Worm (Caenorhabditis elegans) whole organism, L4 larva: ENCODE measurements around the gene eri-12.

Experiments used
- D1046.2 ChIP-seq: fragments of 200-800 bp; sonication (Bioruptor generic); IDR thresholded peaks from 2 replicates; pipeline ENCODE4 v1.3.6; 2022; ENCODE audit warnings: missing genetic modification characterization, missing compliant biosample characterization
- F26F4.8 ChIP-seq: fragments of 200-800 bp; sonication (Bioruptor generic); conservative IDR thresholded peaks from 2 replicates; pipeline ENCODE4 v1.3.6; 2022; ENCODE audit warnings: missing genetic modification characterization, missing compliant biosample characterization
- T20F7.1 ChIP-seq: fragments of 200-800 bp; sonication (Bioruptor generic); optimal IDR thresholded peaks from 2 replicates; lab custom pipeline; 2018; ENCODE audit warnings: mild to moderate bottlenecking, missing genetic modification characterization, missing compliant biosample characterization
- Y105C5A.15 ChIP-seq: fragments of 200-800 bp; sonication (Bioruptor generic); IDR thresholded peaks from 2 replicates; pipeline ENCODE4 v1.3.6; 2022; ENCODE audit warnings: missing genetic modification characterization, missing compliant biosample characterization
- aha-1 ChIP-seq: fragments of 150-350 bp; peaks from one replicate; lab custom pipeline; 2014; ENCODE audit warnings: missing biosample characterization, missing genetic modification characterization
- aly-2 ChIP-seq: sonication (generic microtip); optimal IDR thresholded peaks from 2 replicates; lab custom pipeline; 2018; ENCODE audit warnings: missing biosample characterization, missing genetic modification characterization
- attf-4 ChIP-seq: sonication (generic microtip); optimal IDR thresholded peaks from 3 replicates; lab custom pipeline; 2017; ENCODE audit warnings: missing biosample characterization, missing genetic modification characterization
- ceh-82 ChIP-seq: sonication (generic microtip); optimal IDR thresholded peaks from 2 replicates; lab custom pipeline; 2017; ENCODE audit warnings: missing biosample characterization, missing genetic modification characterization
- cey-2 ChIP-seq: sonication (generic microtip); optimal IDR thresholded peaks from 3 replicates; lab custom pipeline; 2017; ENCODE audit warnings: missing genetic modification characterization, mild to moderate bottlenecking, missing compliant biosample characterization, antibody characterized with exemption, borderline replicate concordance; ENCODE audit not compliant: insufficient read depth
- ctbp-1 ChIP-seq: fragments of 200-800 bp; sonication (Bioruptor generic); IDR thresholded peaks from 2 replicates; pipeline ENCODE4 v1.3.6; 2022; ENCODE audit warnings: missing genetic modification reagents, missing genetic modification characterization, missing compliant biosample characterization
- daf-16 ChIP-seq, 3 experiments: sonication (generic microtip); optimal IDR thresholded peaks; 2 replicates each; lab custom pipeline; 2016 to 2017; ENCODE audit warnings: missing genetic modification characterization in 3 of 3, missing genetic modification reagents in 3 of 3, mild to moderate bottlenecking in 2 of 3, missing compliant biosample characterization in 2 of 3, missing biosample characterization in 1 of 3, moderate library complexity in 1 of 3
- daf-19 ChIP-seq: fragments of 200-800 bp; sonication (Bioruptor generic); conservative IDR thresholded peaks from 2 replicates; pipeline ENCODE4 v1.3.6; 2022; ENCODE audit warnings: missing genetic modification characterization, missing compliant biosample characterization
- duxl-1 ChIP-seq: sonication (generic microtip); optimal IDR thresholded peaks from 2 replicates; lab custom pipeline; 2016; ENCODE audit warnings: mild to moderate bottlenecking, missing genetic modification characterization, moderate library complexity, missing compliant biosample characterization; ENCODE audit not compliant: poor library complexity
- dve-1 ChIP-seq: sonication (generic microtip); optimal IDR thresholded peaks from 2 replicates; lab custom pipeline; 2017; ENCODE audit warnings: antibody characterized with exemption, mild to moderate bottlenecking, missing genetic modification characterization, missing compliant biosample characterization; ENCODE audit not compliant: insufficient read depth
- egl-43 ChIP-seq: fragments of 200-800 bp; sonication (Bioruptor generic); IDR thresholded peaks from 2 replicates; pipeline ENCODE4 v1.3.6; 2022; ENCODE audit warnings: missing genetic modification reagents, missing genetic modification characterization, missing compliant biosample characterization
- fkh-10 ChIP-seq: fragments of 150-350 bp; optimal IDR thresholded peaks from 2 replicates; lab custom pipeline; 2014; ENCODE audit warnings: missing biosample characterization, missing genetic modification reagents, missing genetic modification characterization
- fos-1 ChIP-seq: fragments of 150-350 bp; optimal IDR thresholded peaks from 2 replicates; lab custom pipeline; 2014; ENCODE audit warnings: missing biosample characterization, missing genetic modification characterization
- gei-8 ChIP-seq: fragments of 200-800 bp; sonication (Bioruptor generic); optimal IDR thresholded peaks from 2 replicates; lab custom pipeline; 2018; ENCODE audit warnings: mild to moderate bottlenecking, missing genetic modification characterization, missing compliant biosample characterization
- hlh-11 ChIP-seq: fragments of 200-800 bp; sonication (Bioruptor generic); optimal IDR thresholded peaks from 2 replicates; lab custom pipeline; 2018; ENCODE audit warnings: mild to moderate bottlenecking, missing genetic modification characterization, missing compliant biosample characterization
- hlh-30 ChIP-seq: sonication (generic microtip); optimal IDR thresholded peaks from 2 replicates; lab custom pipeline; 2017; ENCODE audit warnings: antibody characterized with exemption, mild to moderate bottlenecking, missing genetic modification characterization, missing compliant biosample characterization; ENCODE audit not compliant: insufficient read depth
- jun-1 ChIP-seq: fragments of 150-350 bp; optimal IDR thresholded peaks from 2 replicates; lab custom pipeline; 2014; ENCODE audit warnings: missing biosample characterization, missing genetic modification reagents, missing genetic modification characterization
- lin-13 ChIP-seq: fragments of 150-350 bp; optimal IDR thresholded peaks from 2 replicates; lab custom pipeline; 2014; ENCODE audit warnings: missing biosample characterization, missing genetic modification reagents, missing genetic modification characterization
- lin-15B ChIP-seq: fragments of 150-350 bp; sonication (generic microtip); optimal IDR thresholded peaks from 3 replicates; lab custom pipeline; 2014; ENCODE audit warnings: missing biosample characterization, missing genetic modification characterization
- lin-39 ChIP-seq: fragments of 150-350 bp; optimal IDR thresholded peaks from 2 replicates; lab custom pipeline; 2014; ENCODE audit warnings: missing biosample characterization, missing genetic modification reagents, missing genetic modification characterization
- lsy-2 ChIP-seq, 2 experiments: fragments of 150-350 bp in 1 of 2; sonication (generic microtip) in 1 of 2; optimal IDR thresholded peaks; 2 replicates each; lab custom pipeline; 2014 to 2017; ENCODE audit warnings: missing biosample characterization in 2 of 2, missing genetic modification characterization in 2 of 2
- mdl-1 ChIP-seq, 2 experiments: fragments of 150-350 bp in 1 of 2; sonication (generic microtip) in 1 of 2; optimal IDR thresholded peaks; 2 replicates each; lab custom pipeline; 2014 to 2017; ENCODE audit warnings: missing biosample characterization in 2 of 2, missing genetic modification characterization in 2 of 2
- mdt-29 ChIP-seq: fragments of 200-800 bp; sonication (Bioruptor generic); IDR thresholded peaks from 2 replicates; pipeline ENCODE4 v1.3.6; 2022; ENCODE audit warnings: missing genetic modification reagents, missing genetic modification characterization, missing compliant biosample characterization
- mep-1 ChIP-seq: fragments of 150-350 bp; sonication (generic microtip); optimal IDR thresholded peaks from 3 replicates; lab custom pipeline; 2014; ENCODE audit warnings: missing biosample characterization, missing genetic modification characterization
- mes-2 ChIP-seq: sonication (generic microtip); optimal IDR thresholded peaks from 2 replicates; lab custom pipeline; 2016; ENCODE audit warnings: missing genotype, mild to moderate bottlenecking, missing genetic modification characterization, missing compliant biosample characterization; ENCODE audit not compliant: poor library complexity, severe bottlenecking
- mxl-3 ChIP-seq: fragments of 200-800 bp; sonication (Bioruptor generic); optimal IDR thresholded peaks from 2 replicates; lab custom pipeline; 2018; ENCODE audit warnings: mild to moderate bottlenecking, missing genetic modification characterization, missing compliant biosample characterization
- nhr-10 ChIP-seq: fragments of 150-350 bp; optimal IDR thresholded peaks from 2 replicates; lab custom pipeline; 2014; ENCODE audit warnings: missing biosample characterization, missing genetic modification characterization
- nhr-11 ChIP-seq: fragments of 150-350 bp; optimal IDR thresholded peaks from 2 replicates; lab custom pipeline; 2014; ENCODE audit warnings: missing biosample characterization, missing genetic modification characterization
- nhr-111 ChIP-seq: fragments of 200-800 bp; sonication (Bioruptor generic); optimal IDR thresholded peaks from 2 replicates; lab custom pipeline; 2018; ENCODE audit warnings: mild to moderate bottlenecking, missing genetic modification characterization, missing compliant biosample characterization
- nhr-237 ChIP-seq: sonication (generic microtip); optimal IDR thresholded peaks from 2 replicates; lab custom pipeline; 2017; ENCODE audit warnings: missing biosample characterization, missing genetic modification characterization
- nhr-48 ChIP-seq: sonication (generic microtip); optimal IDR thresholded peaks from 2 replicates; lab custom pipeline; 2016; ENCODE audit warnings: mild to moderate bottlenecking, missing genetic modification characterization, missing compliant biosample characterization
- nhr-6 ChIP-seq: fragments of 150-350 bp; optimal IDR thresholded peaks from 2 replicates; lab custom pipeline; 2014; ENCODE audit warnings: missing biosample characterization, missing genetic modification characterization
- saeg-2 ChIP-seq: fragments of 200-800 bp; sonication (Bioruptor generic); IDR thresholded peaks from 2 replicates; pipeline ENCODE4 v1.3.6; 2022; ENCODE audit warnings: missing genetic modification reagents, missing genetic modification characterization, missing compliant biosample characterization
- skn-1 ChIP-seq: fragments of 150-350 bp; optimal IDR thresholded peaks from 2 replicates; lab custom pipeline; 2014; ENCODE audit warnings: missing biosample characterization, missing genetic modification characterization
- snpc-1.2 ChIP-seq: fragments of 200-800 bp; sonication (Bioruptor generic); IDR thresholded peaks from 2 replicates; pipeline ENCODE4 v1.3.6; 2022; ENCODE audit warnings: missing genetic modification reagents, missing genetic modification characterization, missing compliant biosample characterization
- spr-1 ChIP-seq: sonication (generic microtip); optimal IDR thresholded peaks from 2 replicates; lab custom pipeline; 2016; ENCODE audit warnings: mild to moderate bottlenecking, missing genetic modification characterization, missing compliant biosample characterization
- tag-97 ChIP-seq: fragments of 200-800 bp; sonication (Bioruptor generic); IDR thresholded peaks from 2 replicates; pipeline ENCODE4 v1.3.6; 2022; ENCODE audit warnings: missing genetic modification characterization, missing compliant biosample characterization
- tra-1 ChIP-seq: fragments of 200-800 bp; sonication (Bioruptor generic); IDR thresholded peaks from 2 replicates; pipeline ENCODE4 v1.3.6; 2022; ENCODE audit warnings: missing genetic modification reagents, missing genetic modification characterization, missing compliant biosample characterization
- unc-130 ChIP-seq: sonication (generic microtip); optimal IDR thresholded peaks from 2 replicates; lab custom pipeline; 2016; ENCODE audit warnings: missing genetic modification reagents, missing genetic modification characterization, missing compliant biosample characterization
- unc-39 ChIP-seq: sonication (generic microtip); optimal IDR thresholded peaks from 2 replicates; lab custom pipeline; 2017; ENCODE audit warnings: missing biosample characterization, missing genetic modification characterization
- unc-62 ChIP-seq, 3 experiments: fragments of 150-350 bp in 1 of 3; sonication (generic microtip); optimal IDR thresholded peaks in 2 of 3; peaks in 1 of 3; 1 replicate in 1 of 3; 2 replicates in 2 of 3; lab custom pipeline; 2014 to 2017; ENCODE audit warnings: missing biosample characterization in 3 of 3, missing genetic modification characterization in 3 of 3, missing genetic modification reagents in 3 of 3, missing genotype in 1 of 3
- vab-7 ChIP-seq: fragments of 200-800 bp; sonication (Bioruptor generic); IDR thresholded peaks from 2 replicates; pipeline ENCODE4 v1.3.6; 2022; ENCODE audit warnings: missing genetic modification reagents, missing genetic modification characterization, missing compliant biosample characterization
- zfp-2 ChIP-seq: sonication (generic microtip); optimal IDR thresholded peaks from 2 replicates; lab custom pipeline; 2016; ENCODE audit warnings: mild to moderate bottlenecking, missing genetic modification characterization, missing compliant biosample characterization
- zfp-3 ChIP-seq: fragments of 200-800 bp; sonication (Bioruptor generic); conservative IDR thresholded peaks from 2 replicates; pipeline ENCODE4 v1.3.6; 2022; ENCODE audit warnings: missing genetic modification reagents, missing genetic modification characterization, missing compliant biosample characterization
- zip-11 ChIP-seq: fragments of 200-800 bp; sonication (Bioruptor generic); IDR thresholded peaks from 2 replicates; pipeline ENCODE4 v1.3.6; 2022; ENCODE audit warnings: missing genetic modification characterization, missing compliant biosample characterization
- zip-2 ChIP-seq: fragments of 150-350 bp; optimal IDR thresholded peaks from 2 replicates; lab custom pipeline; 2014; ENCODE audit warnings: missing biosample characterization, missing genetic modification characterization
- ztf-11 ChIP-seq: fragments of 150-350 bp; optimal IDR thresholded peaks from 2 replicates; lab custom pipeline; 2014; ENCODE audit warnings: missing biosample characterization, missing genetic modification characterization

Gene eri-12

DNA sequence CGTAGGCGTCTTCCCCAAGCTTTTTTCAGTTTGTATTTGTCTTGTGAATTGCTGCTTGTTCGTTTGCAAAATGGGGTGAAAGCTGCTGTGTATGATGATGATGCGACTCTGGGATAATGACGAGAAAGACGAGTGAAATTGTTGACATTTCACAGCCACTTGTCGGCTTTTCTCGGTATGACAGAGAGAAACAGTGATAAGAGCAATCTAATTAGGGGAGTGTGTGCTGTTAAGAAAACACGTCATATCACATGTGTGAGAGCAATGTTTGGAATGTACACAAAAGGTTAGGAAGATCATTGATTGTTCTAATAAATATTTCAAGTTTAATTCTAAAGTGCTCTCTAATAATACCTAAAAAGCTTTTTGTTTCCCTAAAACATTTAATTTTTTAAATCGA lies 41.0 kb downstream of the eri-12 start:
- no peak for TF ChIP-seq D1046.2 (GFP tag; lab: Robert Waterston, UW)
- TF ChIP-seq mep-1 (tag; lab: Kevin White, UChicago), result peak; percentile 19
- TF ChIP-seq unc-130 (GFP tag; lab: Kevin White, UChicago), result no peak
- TF ChIP-seq lin-15B (tag; lab: Kevin White, UChicago), result no peak
- TF ChIP-seq snpc-1.2 (GFP tag; lab: Robert Waterston, UW), result no peak
- no peak for TF ChIP-seq vab-7
- no peak for TF ChIP-seq nhr-6
- TF ChIP-seq nhr-11, result no peak
- TF ChIP-seq lin-13 (GFP tag; lab: Kevin White, UChicago), result no peak
- TF ChIP-seq dve-1 (tag; lab: Kevin White, UChicago), result peak; percentile 66
- no peak for TF ChIP-seq mdt-29
- no peak for TF ChIP-seq aha-1
- no peak for TF ChIP-seq fos-1
- TF ChIP-seq unc-62 (GFP tag; optimal IDR thresholded peaks at IDR 0.05 in 1 of 2; lab: Kevin White, UChicago), result peak; percentile 1 to 45
- TF ChIP-seq unc-62 (tag; optimal IDR thresholded peaks at IDR 0.05; lab: Kevin White, UChicago), result no peak
- TF ChIP-seq nhr-111, result no peak
- no peak for TF ChIP-seq zfp-3 (GFP tag; lab: Robert Waterston, UW)
- TF ChIP-seq gei-8 (GFP tag; lab: Kevin White, UChicago), result no peak
- TF ChIP-seq mes-2, result peak; percentile 18
- TF ChIP-seq saeg-2 (GFP tag; lab: Robert Waterston, UW), result no peak
- no peak for TF ChIP-seq zip-11 (GFP tag; lab: Robert Waterston, UW)
- no peak for TF ChIP-seq cey-2 (tag; lab: Kevin White, UChicago)
- no peak for TF ChIP-seq zip-2 (tag; lab: Kevin White, UChicago)
- TF ChIP-seq daf-16 (GFP tag; optimal IDR thresholded peaks at IDR 0.05; lab: Kevin White, UChicago), result peak in 1 of 2 experiments; percentile 33
- peak; percentile 78 for TF ChIP-seq daf-16 (tag; optimal IDR thresholded peaks at IDR 0.05; lab: Kevin White, UChicago)
- TF ChIP-seq daf-19 (GFP tag; lab: Robert Waterston, UW), result no peak
- TF ChIP-seq tra-1 (GFP tag; lab: Robert Waterston, UW), result no peak
- no peak for TF ChIP-seq lin-39
- TF ChIP-seq egl-43 (GFP tag; lab: Robert Waterston, UW), result no peak
- no peak for TF ChIP-seq nhr-10 (tag; lab: Kevin White, UChicago)
- TF ChIP-seq jun-1 (tag; lab: Kevin White, UChicago), result no peak
- TF ChIP-seq zfp-2, result no peak
- no peak for TF ChIP-seq unc-39
- TF ChIP-seq hlh-11 (tag; lab: Kevin White, UChicago), result peak; percentile 80
- no peak for TF ChIP-seq ceh-82 (tag; lab: Kevin White, UChicago)
- TF ChIP-seq aly-2, result no peak
- TF ChIP-seq fkh-10, result no peak
- TF ChIP-seq attf-4 (tag; lab: Kevin White, UChicago), result no peak
- TF ChIP-seq nhr-48 (tag; lab: Kevin White, UChicago), result peak; percentile 2
- no peak for TF ChIP-seq lsy-2 (tag; optimal IDR thresholded peaks at IDR 0.05; lab: Kevin White, UChicago)
- TF ChIP-seq mdl-1 (tag; optimal IDR thresholded peaks at IDR 0.05; lab: Kevin White, UChicago), result peak in 1 of 2 experiments; percentile 28
- no peak for TF ChIP-seq ztf-11 (tag; lab: Kevin White, UChicago)
- TF ChIP-seq Y105C5A.15 (GFP tag; lab: Robert Waterston, UW), result no peak
- TF ChIP-seq skn-1, result no peak
- no peak for TF ChIP-seq duxl-1 (tag; lab: Kevin White, UChicago)
- TF ChIP-seq spr-1 (tag; lab: Kevin White, UChicago), result no peak
- TF ChIP-seq mxl-3, result no peak
- TF ChIP-seq F26F4.8, result no peak
- TF ChIP-seq hlh-30 (tag; lab: Kevin White, UChicago), result peak; percentile 25
- peak; percentile 26 for TF ChIP-seq T20F7.1 (GFP tag; lab: Kevin White, UChicago)
- no peak for TF ChIP-seq ctbp-1 (GFP tag; lab: Robert Waterston, UW)
- no peak for TF ChIP-seq nhr-237
- no peak for TF ChIP-seq tag-97 (GFP tag; lab: Robert Waterston, UW)
